Worm (Caenorhabditis elegans): ENCODE results near the gene F23H12.3.

F23H12.3 gene

ce11 chrV:12343419-12343969 is 1.5 kb upstream of the F23H12.3 start, which contains the start of gene tomm-20:
tomm-20 (minus strand) TSS chrV:12343469.
- TF ChIP-seq Y95B8A.8 (GFP tag; IDR thresholded peaks at IDR 0.05): no peak
- peak; percentile 90 for TF ChIP-seq attf-5 (GFP tag; optimal IDR thresholded peaks at IDR 0.05)
- TF ChIP-seq nhr-179 (tag; optimal IDR thresholded peaks at IDR 0.05): no peak
- TF ChIP-seq dpl-1 (GFP tag; optimal IDR thresholded peaks at IDR 0.05): peak; percentile 98
- TF ChIP-seq lin-26 (GFP tag; IDR thresholded peaks at IDR 0.05): no peak
- no peak for TF ChIP-seq tbx-9 (tag; optimal IDR thresholded peaks at IDR 0.05; ENCODE audit: borderline replicate concordance)
- no peak for TF ChIP-seq lag-1 (GFP tag; IDR thresholded peaks at IDR 0.05)
- peak; percentile 38 for TF ChIP-seq hrde-1 (tag; optimal IDR thresholded peaks at IDR 0.05; ENCODE audit: borderline replicate concordance)
- peak; percentile 31 for TF ChIP-seq B0261.1 (tag; optimal IDR thresholded peaks at IDR 0.05)
- TF ChIP-seq snpc-1.3 (tag; optimal IDR thresholded peaks at IDR 0.05; ENCODE audit: insufficient read depth): peak; percentile 38
- no peak for TF ChIP-seq mes-4 (tag; optimal IDR thresholded peaks at IDR 0.05)
- peak; percentile 81 for TF ChIP-seq ceh-100 (GFP tag; IDR thresholded peaks at IDR 0.05)
- TF ChIP-seq attf-6 (GFP tag; IDR thresholded peaks at IDR 0.05): no peak
- TF ChIP-seq ccch-3 (GFP tag; optimal IDR thresholded peaks at IDR 0.05): no peak
- TF ChIP-seq nfya-2 (GFP tag; IDR thresholded peaks at IDR 0.05): no peak
- no peak for TF ChIP-seq ztf-3 (GFP tag; optimal IDR thresholded peaks at IDR 0.05)
- peak; percentile 53 for TF ChIP-seq him-1 (tag; optimal IDR thresholded peaks at IDR 0.05)
- TF ChIP-seq hmg-1.2 (GFP tag; IDR thresholded peaks at IDR 0.05): peak; percentile 74
- no peak for TF ChIP-seq ztf-28 (GFP tag; IDR thresholded peaks at IDR 0.05)
- peak; percentile 92 for TF ChIP-seq pbrm-1 (GFP tag; IDR thresholded peaks at IDR 0.05)
- TF ChIP-seq hlh-12 (tag; optimal IDR thresholded peaks at IDR 0.05): no peak
- peak; percentile 87 for TF ChIP-seq attf-3 (GFP tag; conservative IDR thresholded peaks at IDR 0.05)
- no peak for TF ChIP-seq sptf-2 (GFP tag; optimal IDR thresholded peaks at IDR 0.05)
- peak; percentile 86 for TF ChIP-seq tlf-1 (GFP tag; optimal IDR thresholded peaks at IDR 0.05)
- peak; percentile 62 for TF ChIP-seq D2030.7 (GFP tag; IDR thresholded peaks at IDR 0.05)
- 0 out of 2 replicates have a peak, but pooled peaks have one; percentile 19 for TF ChIP-seq ztf-6 (GFP tag; IDR thresholded peaks at IDR 0.05)
- peak; percentile 73 for TF ChIP-seq C06A6.2 (GFP tag; conservative IDR thresholded peaks at IDR 0.05)
- TF ChIP-seq lir-1 (GFP tag; conservative IDR thresholded peaks at IDR 0.05): peak; percentile 77
- peak; percentile 23 for TF ChIP-seq athp-1 (tag; optimal IDR thresholded peaks at IDR 0.05)
- no peak for TF ChIP-seq nhr-90 (tag; optimal IDR thresholded peaks at IDR 0.05)
- TF ChIP-seq zfh-2 (GFP tag; conservative IDR thresholded peaks at IDR 0.05): no peak
- TF ChIP-seq madf-10 (tag; optimal IDR thresholded peaks at IDR 0.05): peak; percentile 58
- TF ChIP-seq zim-3 (tag; optimal IDR thresholded peaks at IDR 0.05): no peak
- no peak for TF ChIP-seq ceh-79 (tag; optimal IDR thresholded peaks at IDR 0.05)
- TF ChIP-seq ztf-22 (GFP tag; optimal IDR thresholded peaks at IDR 0.05): no peak
- TF ChIP-seq ceh-40 (GFP tag; IDR thresholded peaks at IDR 0.05): no peak
- TF ChIP-seq let-607 (tag; optimal IDR thresholded peaks at IDR 0.05): peak in 1 of 2 experiments; percentile 76
- peak; percentile 62 for TF ChIP-seq hsf-1 (GFP tag; IDR thresholded peaks at IDR 0.05)
- TF ChIP-seq repo-1 (tag; optimal IDR thresholded peaks at IDR 0.05): peak; percentile 83
- no peak for TF ChIP-seq nfya-1 (tag; optimal IDR thresholded peaks at IDR 0.05; ENCODE audit: borderline replicate concordance, insufficient read depth)
- peak; percentile 92 for TF ChIP-seq ZK185.1 (tag; optimal IDR thresholded peaks at IDR 0.05; ENCODE audit: poor library complexity, severe bottlenecking)
- TF ChIP-seq dpff-1 (tag; optimal IDR thresholded peaks at IDR 0.05): no peak
- peak; percentile 94 for TF ChIP-seq nfyb-1 (GFP tag; IDR thresholded peaks at IDR 0.05)
- no peak for TF ChIP-seq bed-2 (GFP tag; IDR thresholded peaks at IDR 0.05)
- no peak for TF ChIP-seq F37B4.10 (GFP tag; IDR thresholded peaks at IDR 0.05)
- TF ChIP-seq ets-4 (GFP tag; optimal IDR thresholded peaks at IDR 0.05): no peak
- TF ChIP-seq unc-62 (GFP tag; optimal IDR thresholded peaks at IDR 0.05): no peak
- TF ChIP-seq F39B2.1 (GFP tag; IDR thresholded peaks at IDR 0.05): no peak
- TF ChIP-seq sea-2 (GFP tag; IDR thresholded peaks at IDR 0.05): no peak
